2 fruit fly cellular contexts compared by ENCODE assay signal in genomic region chr2L:6387068-6387467, dm6.
TF ChIP-seq lines count a peak whose summit lies in the region.

No protein-coding gene starts in this region.

TF ChIP-seq in whole organism, prepupa, 60 proteins besides CTCF, POLR2A, EP300 and RAD21:
- TF ChIP-seq Sox14 (GFP tag; optimal IDR thresholded peaks at IDR 0.05; lab: Kevin White, UChicago): no peak
- no peak for TF ChIP-seq CG1621 (tag; optimal IDR thresholded peaks at IDR 0.05; lab: Kevin White, UChicago)
- TF ChIP-seq fd85E (GFP tag; optimal IDR thresholded peaks at IDR 0.05; lab: Kevin White, UChicago): no peak
- TF ChIP-seq svp (GFP tag; lab: Kevin White, UChicago): peak; percentile 94

TF ChIP-seq in whole organism, wandering third instar larva, 38 proteins besides CTCF, POLR2A, EP300 and RAD21:
- TF ChIP-seq dsf (GFP tag; optimal IDR thresholded peaks at IDR 0.05; lab: Kevin White, UChicago; ENCODE audit: borderline replicate concordance) (no peak), N (GFP tag; optimal IDR thresholded peaks at IDR 0.05; lab: Kevin White, UChicago) (no peak), foxo (GFP tag; optimal IDR thresholded peaks at IDR 0.05; lab: Kevin White, UChicago) (no peak), Hr83 (GFP tag; optimal IDR thresholded peaks at IDR 0.05; lab: Kevin White, UChicago; ENCODE audit: poor library complexity, severe bottlenecking) (no peak), Dfd (GFP tag; optimal IDR thresholded peaks at IDR 0.05; lab: Kevin White, UChicago) (no peak), Rel (GFP tag; optimal IDR thresholded peaks at IDR 0.05; lab: Kevin White, UChicago) (no peak), Rel (tag; optimal IDR thresholded peaks at IDR 0.05; lab: Kevin White, UChicago) (peak; percentile 72)
